Worm (Caenorhabditis elegans) whole organism, early embryonic: ENCODE data around the gene hsp-16.2.
A peak's percentile ranks its signal among the peaks of the same experiment; 100 is the strongest.

Source experiments
- B0310.2 ChIP-seq: sonication (generic microtip); optimal IDR thresholded peaks from 2 replicates; lab custom pipeline; 2016; ENCODE audit warnings: mild to moderate bottlenecking, missing genetic modification characterization, missing compliant biosample characterization
- F13C5.2 ChIP-seq: sonication (generic microtip); optimal IDR thresholded peaks from 2 replicates; lab custom pipeline; 2017; ENCODE audit warnings: mild to moderate bottlenecking, missing genetic modification characterization, inconsistent platforms, missing compliant biosample characterization
- aly-1 ChIP-seq: sonication (generic microtip); optimal IDR thresholded peaks from 2 replicates; lab custom pipeline; 2016; ENCODE audit warnings: missing genetic modification characterization, missing compliant biosample characterization
- ama-1 ChIP-seq: fragments of 150-350 bp; optimal IDR thresholded peaks from 2 replicates; lab custom pipeline; 2014
- ceh-13 ChIP-seq: fragments of 200-800 bp; sonication (Bioruptor generic); optimal IDR thresholded peaks from 2 replicates; lab custom pipeline; 2018; ENCODE audit warnings: mild to moderate bottlenecking, missing genetic modification characterization, missing compliant biosample characterization
- ceh-36 ChIP-seq: sonication (generic microtip); optimal IDR thresholded peaks from 2 replicates; lab custom pipeline; 2016; ENCODE audit warnings: missing genetic modification characterization, inconsistent platforms, missing compliant biosample characterization
- flt-1 ChIP-seq: fragments of 200-800 bp; sonication (Bioruptor generic); IDR thresholded peaks from 2 replicates; pipeline ENCODE4 v1.3.6; 2022; ENCODE audit warnings: missing genetic modification characterization, missing compliant biosample characterization
- hmg-4 ChIP-seq: fragments of 200-800 bp; sonication (Bioruptor generic); optimal IDR thresholded peaks from 2 replicates; lab custom pipeline; 2018; ENCODE audit warnings: mild to moderate bottlenecking, missing genetic modification characterization, missing compliant biosample characterization
- hnd-1 ChIP-seq: sonication (generic microtip); optimal IDR thresholded peaks from 2 replicates; lab custom pipeline; 2016; ENCODE audit warnings: missing genetic modification characterization, missing compliant biosample characterization
- tbx-11 ChIP-seq: fragments of 200-800 bp; sonication (Bioruptor generic); IDR thresholded peaks from 2 replicates; pipeline ENCODE4 v1.3.6; 2022; ENCODE audit warnings: missing genetic modification characterization, missing compliant biosample characterization
- tbx-37 ChIP-seq: fragments of 200-800 bp; sonication (Bioruptor generic); conservative IDR thresholded peaks from 2 replicates; pipeline ENCODE4 v1.3.6; 2022; ENCODE audit warnings: missing genetic modification reagents, missing genetic modification characterization, missing compliant biosample characterization
- tra-4 ChIP-seq: sonication (generic microtip); optimal IDR thresholded peaks from 2 replicates; lab custom pipeline; 2017; ENCODE audit warnings: missing genetic modification characterization, missing compliant biosample characterization

DNA sequence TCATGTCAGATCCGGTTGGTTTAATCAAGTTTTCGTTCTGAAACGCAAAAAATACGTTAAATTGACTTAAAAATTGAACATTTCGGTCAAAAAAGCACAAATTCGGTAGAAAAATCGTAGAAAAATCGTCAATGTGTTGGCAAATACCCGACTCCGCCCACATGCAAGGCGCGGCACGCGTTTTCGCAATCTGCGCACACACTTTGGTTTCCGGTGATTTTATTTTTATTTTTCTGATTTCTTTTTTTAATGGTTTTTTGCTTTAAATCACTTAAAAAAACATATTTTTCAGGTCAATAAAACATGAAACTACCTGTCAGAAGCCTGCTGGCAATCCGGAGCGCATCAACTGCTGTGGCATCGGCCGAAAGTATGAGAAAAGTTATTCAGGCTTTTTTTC is 16.5 kb upstream of the hsp-16.2 start, which contains the start of the genes gly-7 and mrpl-39:
- TF ChIP-seq ceh-13 (GFP tag; lab: Kevin White, UChicago) (no peak), ama-1 (lab: Kevin White, UChicago) (no peak), ceh-36 (tag; lab: Kevin White, UChicago) (peak; percentile 10), tra-4 (no peak), hnd-1 (tag; lab: Kevin White, UChicago) (no peak), B0310.2 (no peak), flt-1 (GFP tag; lab: Robert Waterston, UW) (peak; percentile 60; the same call in 1 of the 2 replicates), tbx-11 (GFP tag; lab: Robert Waterston, UW) (peak; percentile 46; the same call in 1 of the 2 replicates), tbx-37 (GFP tag; lab: Robert Waterston, UW) (peak; percentile 56), F13C5.2 (peak; percentile 61), hmg-4 (GFP tag; lab: Kevin White, UChicago) (no peak), aly-1 (no peak)
